Worm (Caenorhabditis elegans) whole organism, L4 larva: ENCODE results near the gene wdr-20.

Source experiments
- F26F4.8 ChIP-seq: fragments of 200-800 bp; sonication (Bioruptor generic); conservative IDR thresholded peaks from 2 replicates; pipeline ENCODE4 v1.3.6; 2022; ENCODE audit warnings: missing genetic modification characterization, missing compliant biosample characterization
- Y48G9A.11 ChIP-seq: fragments of 200-800 bp; sonication (Bioruptor generic); IDR thresholded peaks from 2 replicates; pipeline ENCODE4 v1.3.6; 2022; ENCODE audit warnings: missing genetic modification reagents, missing genetic modification characterization, missing compliant biosample characterization
- Y75B8A.6 ChIP-seq: fragments of 200-800 bp; sonication (Bioruptor generic); IDR thresholded peaks from 2 replicates; pipeline ENCODE4 v1.3.6; 2022; ENCODE audit warnings: missing genetic modification reagents, missing genetic modification characterization, missing compliant biosample characterization
- aha-1 ChIP-seq: fragments of 150-350 bp; peaks from one replicate; lab custom pipeline; 2014; ENCODE audit warnings: missing biosample characterization, missing genetic modification characterization
- attf-4 ChIP-seq: sonication (generic microtip); optimal IDR thresholded peaks from 3 replicates; lab custom pipeline; 2017; ENCODE audit warnings: missing biosample characterization, missing genetic modification characterization
- ceh-32 ChIP-seq: sonication (generic microtip); optimal IDR thresholded peaks from 2 replicates; lab custom pipeline; 2016; ENCODE audit warnings: mild to moderate bottlenecking, missing genetic modification characterization, missing compliant biosample characterization; ENCODE audit not compliant: poor library complexity
- ceh-62 ChIP-seq: sonication (generic microtip); optimal IDR thresholded peaks from 2 replicates; lab custom pipeline; 2017; ENCODE audit warnings: missing biosample characterization, missing genetic modification characterization
- ctbp-1 ChIP-seq: fragments of 200-800 bp; sonication (Bioruptor generic); IDR thresholded peaks from 2 replicates; pipeline ENCODE4 v1.3.6; 2022; ENCODE audit warnings: missing genetic modification reagents, missing genetic modification characterization, missing compliant biosample characterization
- daf-16 ChIP-seq, 3 experiments: sonication (generic microtip); optimal IDR thresholded peaks; 2 replicates each; lab custom pipeline; 2016 to 2017; ENCODE audit warnings: missing genetic modification characterization in 3 of 3, missing genetic modification reagents in 3 of 3, mild to moderate bottlenecking in 2 of 3, missing compliant biosample characterization in 2 of 3, missing biosample characterization in 1 of 3, moderate library complexity in 1 of 3
- daf-19 ChIP-seq: fragments of 200-800 bp; sonication (Bioruptor generic); conservative IDR thresholded peaks from 2 replicates; pipeline ENCODE4 v1.3.6; 2022; ENCODE audit warnings: missing genetic modification characterization, missing compliant biosample characterization
- dmd-6 ChIP-seq: fragments of 200-800 bp; sonication (Bioruptor generic); IDR thresholded peaks from 2 replicates; pipeline ENCODE4 v1.3.6; 2022; ENCODE audit warnings: missing genetic modification reagents, missing genetic modification characterization, missing compliant biosample characterization
- dve-1 ChIP-seq: sonication (generic microtip); optimal IDR thresholded peaks from 2 replicates; lab custom pipeline; 2017; ENCODE audit warnings: antibody characterized with exemption, mild to moderate bottlenecking, missing genetic modification characterization, missing compliant biosample characterization; ENCODE audit not compliant: insufficient read depth
- egl-43 ChIP-seq: fragments of 200-800 bp; sonication (Bioruptor generic); IDR thresholded peaks from 2 replicates; pipeline ENCODE4 v1.3.6; 2022; ENCODE audit warnings: missing genetic modification reagents, missing genetic modification characterization, missing compliant biosample characterization
- hlh-11 ChIP-seq: fragments of 200-800 bp; sonication (Bioruptor generic); optimal IDR thresholded peaks from 2 replicates; lab custom pipeline; 2018; ENCODE audit warnings: mild to moderate bottlenecking, missing genetic modification characterization, missing compliant biosample characterization
- madf-9 ChIP-seq: fragments of 200-800 bp; sonication (Bioruptor generic); conservative IDR thresholded peaks from 2 replicates; pipeline ENCODE4 v1.3.6; 2022; ENCODE audit warnings: missing genetic modification reagents, missing genetic modification characterization, missing compliant biosample characterization
- mdl-1 ChIP-seq, 2 experiments: fragments of 150-350 bp in 1 of 2; sonication (generic microtip) in 1 of 2; optimal IDR thresholded peaks; 2 replicates each; lab custom pipeline; 2014 to 2017; ENCODE audit warnings: missing biosample characterization in 2 of 2, missing genetic modification characterization in 2 of 2
- mdt-29 ChIP-seq: fragments of 200-800 bp; sonication (Bioruptor generic); IDR thresholded peaks from 2 replicates; pipeline ENCODE4 v1.3.6; 2022; ENCODE audit warnings: missing genetic modification reagents, missing genetic modification characterization, missing compliant biosample characterization
- mep-1 ChIP-seq: fragments of 150-350 bp; sonication (generic microtip); optimal IDR thresholded peaks from 3 replicates; lab custom pipeline; 2014; ENCODE audit warnings: missing biosample characterization, missing genetic modification characterization
- nhr-102 ChIP-seq: sonication (generic microtip); optimal IDR thresholded peaks from 2 replicates; lab custom pipeline; 2016; ENCODE audit warnings: mild to moderate bottlenecking, missing genetic modification characterization, moderate library complexity, missing compliant biosample characterization
- nhr-111 ChIP-seq: fragments of 200-800 bp; sonication (Bioruptor generic); optimal IDR thresholded peaks from 2 replicates; lab custom pipeline; 2018; ENCODE audit warnings: mild to moderate bottlenecking, missing genetic modification characterization, missing compliant biosample characterization
- nhr-28 ChIP-seq: fragments of 150-350 bp; optimal IDR thresholded peaks from 2 replicates; lab custom pipeline; 2014; ENCODE audit warnings: missing biosample characterization, missing genetic modification characterization
- nhr-48 ChIP-seq: sonication (generic microtip); optimal IDR thresholded peaks from 2 replicates; lab custom pipeline; 2016; ENCODE audit warnings: mild to moderate bottlenecking, missing genetic modification characterization, missing compliant biosample characterization
- nhr-77 ChIP-seq: fragments of 150-350 bp; optimal IDR thresholded peaks from 2 replicates; lab custom pipeline; 2014; ENCODE audit warnings: missing biosample characterization, missing genetic modification characterization
- php-3 ChIP-seq: fragments of 200-800 bp; sonication (Bioruptor generic); IDR thresholded peaks from 2 replicates; pipeline ENCODE4 v1.3.6; 2022; ENCODE audit warnings: missing genetic modification reagents, missing genetic modification characterization, missing compliant biosample characterization
- pqm-1 ChIP-seq: sonication (generic microtip); optimal IDR thresholded peaks from 2 replicates; lab custom pipeline; 2017; ENCODE audit warnings: missing biosample characterization, missing genetic modification characterization
- saeg-2 ChIP-seq: fragments of 200-800 bp; sonication (Bioruptor generic); IDR thresholded peaks from 2 replicates; pipeline ENCODE4 v1.3.6; 2022; ENCODE audit warnings: missing genetic modification reagents, missing genetic modification characterization, missing compliant biosample characterization
- spr-3 ChIP-seq: fragments of 200-800 bp; sonication (Bioruptor generic); optimal IDR thresholded peaks from 2 replicates; lab custom pipeline; 2018; ENCODE audit warnings: mild to moderate bottlenecking, missing genetic modification characterization, missing compliant biosample characterization
- unc-62 ChIP-seq, 3 experiments: fragments of 150-350 bp in 1 of 3; sonication (generic microtip); optimal IDR thresholded peaks in 2 of 3; peaks in 1 of 3; 1 replicate in 1 of 3; 2 replicates in 2 of 3; lab custom pipeline; 2014 to 2017; ENCODE audit warnings: missing biosample characterization in 3 of 3, missing genetic modification characterization in 3 of 3, missing genetic modification reagents in 3 of 3, missing genotype in 1 of 3
- zip-11 ChIP-seq: fragments of 200-800 bp; sonication (Bioruptor generic); IDR thresholded peaks from 2 replicates; pipeline ENCODE4 v1.3.6; 2022; ENCODE audit warnings: missing genetic modification characterization, missing compliant biosample characterization
- ztf-11 ChIP-seq: fragments of 150-350 bp; optimal IDR thresholded peaks from 2 replicates; lab custom pipeline; 2014; ENCODE audit warnings: missing biosample characterization, missing genetic modification characterization
- ztf-7 ChIP-seq: fragments of 150-350 bp; optimal IDR thresholded peaks from 2 replicates; lab custom pipeline; 2014; ENCODE audit warnings: missing biosample characterization, missing genetic modification characterization

wdr-20 gene

ce11 chrV:10105412-10105811 is 28.5 kb downstream of the wdr-20 start, which contains the start of gene C08B6.2:
Gene C08B6.2, plus strand, starts transcription at chrV:10105712.
- no peak for TF ChIP-seq nhr-48 (tag; lab: Kevin White, UChicago)
- peak; percentile 44 for TF ChIP-seq aha-1 (tag; lab: Kevin White, UChicago)

ce11 chrV:10104785-10105310 is 29.1 kb downstream of the wdr-20 start, which contains the start of gene ugt-17:
Gene ugt-17, minus strand, starts transcription at chrV:10104964.
- TF ChIP-seq attf-4 (tag; lab: Kevin White, UChicago), result no peak
- no peak for TF ChIP-seq mdl-1 (tag; optimal IDR thresholded peaks at IDR 0.05; lab: Kevin White, UChicago)
- TF ChIP-seq daf-19 (GFP tag; lab: Robert Waterston, UW), result no peak
- no peak for TF ChIP-seq nhr-111 (GFP tag; lab: Kevin White, UChicago)
- TF ChIP-seq nhr-77 (tag; lab: Kevin White, UChicago), result peak; percentile 61
- no peak for TF ChIP-seq Y75B8A.6 (GFP tag; lab: Robert Waterston, UW)
- peak; percentile 74 for TF ChIP-seq pqm-1 (tag; lab: Kevin White, UChicago)
- peak; percentile 50 for TF ChIP-seq hlh-11 (tag; lab: Kevin White, UChicago)
- peak; percentile 70 for TF ChIP-seq dve-1 (tag; lab: Kevin White, UChicago)
- no peak for TF ChIP-seq daf-16 (GFP tag; optimal IDR thresholded peaks at IDR 0.05; lab: Kevin White, UChicago)
- TF ChIP-seq daf-16 (tag; optimal IDR thresholded peaks at IDR 0.05; lab: Kevin White, UChicago), result peak; percentile 91
- TF ChIP-seq nhr-28, result peak; percentile 65
- no peak for TF ChIP-seq egl-43 (GFP tag; lab: Robert Waterston, UW)
- peak; percentile 60; the same call in 1 of the 2 replicates for TF ChIP-seq php-3 (GFP tag; lab: Robert Waterston, UW)
- peak; percentile 78 for TF ChIP-seq dmd-6
- TF ChIP-seq nhr-102 (tag; lab: Kevin White, UChicago), result peak; percentile 7

ce11 chrV:10103811-10104210 is 30.1 kb downstream of the wdr-20 start:
- TF ChIP-seq dve-1 (tag; lab: Kevin White, UChicago) (peak; percentile 29), mdt-29 (GFP tag; lab: Robert Waterston, UW) (no peak), aha-1 (tag; lab: Kevin White, UChicago) (peak; percentile 87), saeg-2 (no peak), pqm-1 (tag; lab: Kevin White, UChicago) (peak; percentile 34), spr-3 (GFP tag; lab: Kevin White, UChicago) (no peak), ztf-11 (no peak), ctbp-1 (no peak), madf-9 (no peak), mep-1 (tag; lab: Kevin White, UChicago) (peak; percentile 38), hlh-11 (tag; lab: Kevin White, UChicago) (no peak), daf-16 (GFP tag; optimal IDR thresholded peaks at IDR 0.05; lab: Kevin White, UChicago) (no peak), daf-16 (tag; optimal IDR thresholded peaks at IDR 0.05; lab: Kevin White, UChicago) (peak; percentile 48), ztf-7 (tag; lab: Kevin White, UChicago) (peak; percentile 80), dmd-6 (0 out of 2 replicates have a peak, but pooled peaks have one; percentile 23)

ce11 chrV:10101916-10102315 is 32.0 kb downstream of the wdr-20 start, which contains the start of gene C08B6.14:
Gene C08B6.14, minus strand, starts transcription at chrV:10102016.
- TF ChIP-seq ceh-62 (tag; lab: Kevin White, UChicago), result no peak
- TF ChIP-seq F26F4.8, result 0 out of 2 replicates have a peak, but pooled peaks have one; percentile 24
- TF ChIP-seq, all 104 proteins: peak for 1

- TF ChIP-seq hlh-11 (tag; lab: Kevin White, UChicago), result peak; percentile 51
- no peak for TF ChIP-seq saeg-2
- no peak for TF ChIP-seq ceh-32 (tag; lab: Kevin White, UChicago)
- TF ChIP-seq daf-16 (GFP tag; optimal IDR thresholded peaks at IDR 0.05; lab: Kevin White, UChicago), result peak in 1 of 2 experiments; percentile 21
- peak; percentile 58 for TF ChIP-seq daf-16 (tag; optimal IDR thresholded peaks at IDR 0.05; lab: Kevin White, UChicago)
- TF ChIP-seq aha-1 (tag; lab: Kevin White, UChicago), result no peak
- TF ChIP-seq Y48G9A.11 (GFP tag; lab: Robert Waterston, UW), result no peak
- TF ChIP-seq dmd-6, result peak; percentile 82
- peak in 1 of 2 experiments; percentile 14 for TF ChIP-seq unc-62 (GFP tag; optimal IDR thresholded peaks at IDR 0.05 in 1 of 2; lab: Kevin White, UChicago)
- no peak for TF ChIP-seq unc-62 (tag; optimal IDR thresholded peaks at IDR 0.05; lab: Kevin White, UChicago)
- no peak for TF ChIP-seq zip-11
- 0 out of 2 replicates have a peak, but pooled peaks have one; percentile 21 for TF ChIP-seq php-3 (GFP tag; lab: Robert Waterston, UW)
- peak; percentile 56 for TF ChIP-seq dve-1 (tag; lab: Kevin White, UChicago)
- TF ChIP-seq nhr-28, result peak; percentile 78
- peak; percentile 48 for TF ChIP-seq nhr-48 (tag; lab: Kevin White, UChicago)
- TF ChIP-seq, all 104 proteins: peak for 8
These were observed 35.5 kb downstream of the wdr-20 start, which contains the start of gene ugt-47 for ce11 chrV:10098429-10098828. Gene ugt-47, minus strand, starts transcription at chrV:10098597.
